Fruit fly (Drosophila melanogaster): Measurements from ENCODE around the gene CG31635.

The CG31635 gene

DNA sequence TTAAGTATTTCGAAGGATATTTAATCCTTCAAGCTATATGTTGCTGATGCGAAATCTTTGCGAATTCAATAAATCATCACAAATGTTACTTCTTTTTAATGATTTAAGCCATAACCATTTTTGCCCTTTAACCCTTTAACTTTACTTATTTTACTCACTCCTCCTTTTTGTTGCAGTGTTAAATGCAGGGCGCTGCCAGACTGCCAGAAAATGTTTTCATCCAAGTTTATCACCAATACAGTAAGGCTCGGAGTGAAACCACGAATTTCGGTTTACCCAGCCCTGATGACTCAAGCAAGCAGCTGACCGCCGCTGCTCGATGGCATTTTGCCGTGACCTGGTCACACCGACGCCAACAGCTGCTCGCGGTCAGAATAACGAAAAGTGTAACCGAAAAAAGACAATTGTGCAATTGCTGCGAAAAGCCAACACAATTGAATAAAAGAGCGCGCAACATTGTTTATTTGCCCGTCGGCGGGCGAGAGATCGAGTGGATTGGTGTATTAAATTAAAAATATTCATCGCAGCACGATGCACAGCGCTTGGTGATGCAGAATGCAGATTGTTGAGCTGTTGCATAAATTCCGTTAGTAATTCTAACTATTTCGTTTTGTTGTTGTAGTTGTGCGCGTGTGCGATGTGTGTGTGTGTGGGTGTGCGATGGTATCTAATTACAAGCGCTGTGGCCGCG, 38.1 kb downstream of the CG31635 start, which contains the start of gene CG11050 (continued):
- TF ChIP-seq CG7839 (tag; optimal IDR thresholded peaks at IDR 0.05) (peak; percentile 73), CG30020 (tag; optimal IDR thresholded peaks at IDR 0.05) (peak; percentile 7), CG13287 (GFP tag; IDR thresholded peaks at IDR 0.05; ENCODE audit: partially characterized antibody) (peak; percentile 81), CG43689 (GFP tag; IDR thresholded peaks at IDR 0.05) (no peak), fd3F (GFP tag; optimal IDR thresholded peaks at IDR 0.05) (peak; percentile 20), hb (GFP tag; IDR thresholded peaks at IDR 0.05; ENCODE audit: partially characterized antibody) (no peak), gt (GFP tag; IDR thresholded peaks at IDR 0.05) (0 out of 2 replicates have a peak, but pooled peaks have one; percentile 27), CrebB (tag; optimal IDR thresholded peaks at IDR 0.05) (peak; percentile 64), Atf-2 (GFP tag; optimal IDR thresholded peaks at IDR 0.05) (peak; percentile 64), CG15514 (GFP tag; optimal IDR thresholded peaks at IDR 0.05) (peak; percentile 91), lola (GFP tag; optimal IDR thresholded peaks at IDR 0.05) (peak in 1 of 3 experiments; percentile 20), CG14441 (GFP tag; IDR thresholded peaks at IDR 0.05) (peak; percentile 79), CG6175 (GFP tag; IDR thresholded peaks at IDR 0.05) (peak; percentile 54; the same call in 1 of the 3 replicates), Dp (GFP tag; optimal IDR thresholded peaks at IDR 0.05) (peak; percentile 65), CG10274 (GFP tag; optimal IDR thresholded peaks at IDR 0.05) (no peak), usp (GFP tag; optimal IDR thresholded peaks at IDR 0.05) (no peak), CG7556 (GFP tag; optimal IDR thresholded peaks at IDR 0.05) (peak; percentile 64), Elba2 (GFP tag; optimal IDR thresholded peaks at IDR 0.05) (peak; percentile 62), Spps (tag; optimal IDR thresholded peaks at IDR 0.05) (peak; percentile 28), CG2129 (GFP tag; IDR thresholded peaks at IDR 0.05; ENCODE audit: partially characterized antibody) (no peak), CG6654 (GFP tag; optimal IDR thresholded peaks at IDR 0.05) (peak; percentile 33), Xrp1 (GFP tag; IDR thresholded peaks at IDR 0.05) (peak; percentile 75), CG18599 (GFP tag; optimal IDR thresholded peaks at IDR 0.05) (peak; percentile 52), Lpt (GFP tag; optimal IDR thresholded peaks at IDR 0.05) (no peak), pan (optimal IDR thresholded peaks at IDR 0.05) (no peak), pan (GFP tag; optimal IDR thresholded peaks at IDR 0.05 in 1 of 2, IDR thresholded peaks at IDR 0.05 in 1 of 2) (peak in 1 of 2 experiments; percentile 83), CoRest (tag; optimal IDR thresholded peaks at IDR 0.05) (peak; percentile 78), trem (tag; optimal IDR thresholded peaks at IDR 0.05) (peak; percentile 90), CG3407 (GFP tag; optimal IDR thresholded peaks at IDR 0.05) (peak; percentile 41), p53 (GFP tag; optimal IDR thresholded peaks at IDR 0.05) (peak; percentile 91), ind (GFP tag; optimal IDR thresholded peaks at IDR 0.05) (peak; percentile 77), ttk (GFP tag; IDR thresholded peaks at IDR 0.05) (peak; percentile 67), CG11085 (GFP tag; IDR thresholded peaks at IDR 0.05) (peak; percentile 73), aop (GFP tag; IDR thresholded peaks at IDR 0.05) (peak; percentile 37; the same call in 1 of the 2 replicates), klu (GFP tag; IDR thresholded peaks at IDR 0.05) (peak; percentile 59), CG31388 (GFP tag; optimal IDR thresholded peaks at IDR 0.05) (peak; percentile 51), CG6254 (GFP tag; optimal IDR thresholded peaks at IDR 0.05) (peak; percentile 68), luna (GFP tag; optimal IDR thresholded peaks at IDR 0.05) (peak; percentile 65), vfl (GFP tag; optimal IDR thresholded peaks at IDR 0.05) (peak; percentile 89), Sox102F (GFP tag; optimal IDR thresholded peaks at IDR 0.05) (peak; percentile 70), CG12391 (tag; optimal IDR thresholded peaks at IDR 0.05) (peak; percentile 81), gem (tag; optimal IDR thresholded peaks at IDR 0.05) (peak; percentile 80), CG7745 (tag; optimal IDR thresholded peaks at IDR 0.05) (no peak), Hr3 (GFP tag; optimal IDR thresholded peaks at IDR 0.05) (peak; percentile 44), CG13123 (GFP tag; optimal IDR thresholded peaks at IDR 0.05) (peak; percentile 65), chn (GFP tag; optimal IDR thresholded peaks at IDR 0.05) (peak; percentile 85), tio (GFP tag; optimal IDR thresholded peaks at IDR 0.05) (peak; percentile 42), CG8359 (GFP tag; optimal IDR thresholded peaks at IDR 0.05; ENCODE audit: borderline replicate concordance) (no peak), CG17361 (GFP tag; IDR thresholded peaks at IDR 0.05) (peak; percentile 67)

All from whole organism, embryonic.